Fruit fly (Drosophila melanogaster) whole organism, adult: ENCODE data around the gene CG34183.

Experiments used
- CG11617 ChIP-seq: fragments of 200-800 bp; sonication (Bioruptor generic); optimal IDR thresholded peaks from 2 replicates; lab custom pipeline; 2017; ENCODE audit warnings: mild to moderate bottlenecking, missing biosample characterization, missing genetic modification reagents, missing genetic modification characterization
- CG14711 ChIP-seq: fragments of 200-800 bp; sonication (Bioruptor generic); optimal IDR thresholded peaks from 2 replicates; lab custom pipeline; 2018; ENCODE audit warnings: missing biosample characterization, mild to moderate bottlenecking, missing genetic modification characterization, moderate library complexity
- CG5204 ChIP-seq: fragments of 200-800 bp; sonication (Bioruptor generic); optimal IDR thresholded peaks from 2 replicates; lab custom pipeline; 2016; ENCODE audit warnings: missing biosample characterization, missing genetic modification characterization
- CG7101 ChIP-seq: fragments of 200-800 bp; sonication (Bioruptor generic); optimal IDR thresholded peaks from 2 replicates; lab custom pipeline; 2018; ENCODE audit warnings: missing biosample characterization, mild to moderate bottlenecking, missing genetic modification characterization, moderate library complexity
- cnc ChIP-seq, 2 experiments: fragments of >200 bp; optimal IDR thresholded peaks; 2 replicates each; lab custom pipeline; 2017
- kay ChIP-seq: fragments of 200-800 bp; sonication (Bioruptor generic); peaks from one replicate; lab custom pipeline; 2016; ENCODE audit warnings: missing biosample characterization, missing genetic modification characterization, borderline replicate concordance

- TF ChIP-seq CG5204 (GFP tag; lab: Kevin White, UChicago) (peak; percentile 63), kay (no peak), CG14711 (tag; lab: Kevin White, UChicago) (peak; percentile 42), cnc (optimal IDR thresholded peaks at IDR 0.05; lab: Kevin White, UChicago) (no peak), CG11617 (peak; percentile 79), CG7101 (tag; lab: Kevin White, UChicago) (peak; percentile 70)
Measured at dm6 chr2L:9918020-9918959, 27.7 kb upstream of the CG34183 start, which contains the start of the genes CG5885 and CG4598.
